Fruit fly (Drosophila melanogaster): Measurements from ENCODE around the gene lds.

lds gene

dm6 chr3R:7907311-7907710 is 12.9 kb upstream of the lds start, which contains the start of the genes Taf7 and EMC1 (continued):
- TF ChIP-seq nerfin-2 (GFP tag; IDR thresholded peaks at IDR 0.05; ENCODE audit: partially characterized antibody) (peak; percentile 91), CG6654 (GFP tag; optimal IDR thresholded peaks at IDR 0.05) (no peak), dati (GFP tag; IDR thresholded peaks at IDR 0.05) (no peak), CG10321 (GFP tag; IDR thresholded peaks at IDR 0.05) (no peak), chinmo (GFP tag; IDR thresholded peaks at IDR 0.05; ENCODE audit: partially characterized antibody) (peak; percentile 90; the same call in 3 of the 4 replicates), insv (GFP tag; optimal IDR thresholded peaks at IDR 0.05) (peak in 1 of 2 experiments; percentile 38), ewg (GFP tag; optimal IDR thresholded peaks at IDR 0.05) (no peak), Camta (GFP tag; optimal IDR thresholded peaks at IDR 0.05) (peak; percentile 19), klu (GFP tag; IDR thresholded peaks at IDR 0.05) (0 out of 2 replicates have a peak, but pooled peaks have one; percentile 21), slou (GFP tag; optimal IDR thresholded peaks at IDR 0.05) (peak; percentile 44), CG12236 (GFP tag; optimal IDR thresholded peaks at IDR 0.05) (peak; percentile 34), dysf (GFP tag; IDR thresholded peaks at IDR 0.05) (no peak), CG16815 (GFP tag; optimal IDR thresholded peaks at IDR 0.05) (peak; percentile 12), CG1832 (GFP tag; optimal IDR thresholded peaks at IDR 0.05) (no peak), Xrp1 (GFP tag; IDR thresholded peaks at IDR 0.05) (peak; percentile 25; the same call in 1 of the 2 replicates), fru (optimal IDR thresholded peaks at IDR 0.05) (no peak), lilli (GFP tag; optimal IDR thresholded peaks at IDR 0.05) (peak; percentile 55), CG3847 (GFP tag; IDR thresholded peaks at IDR 0.05) (peak; percentile 39; the same call in 1 of the 2 replicates), Max (GFP tag; optimal IDR thresholded peaks at IDR 0.05) (peak; percentile 46), PHDP (tag; optimal IDR thresholded peaks at IDR 0.05) (no peak), crol (GFP tag; IDR thresholded peaks at IDR 0.05) (no peak), fu2 (GFP tag; optimal IDR thresholded peaks at IDR 0.05) (peak; percentile 28), jigr1 (GFP tag; IDR thresholded peaks at IDR 0.05) (0 out of 3 replicates have a peak, but pooled peaks have one; percentile 30), Dp (GFP tag; optimal IDR thresholded peaks at IDR 0.05) (peak; percentile 31), GATAe (GFP tag; conservative IDR thresholded peaks at IDR 0.05) (no peak), Hr3 (GFP tag; optimal IDR thresholded peaks at IDR 0.05) (peak; percentile 92), CG10462 (GFP tag; optimal IDR thresholded peaks at IDR 0.05) (no peak), tx (GFP tag; optimal IDR thresholded peaks at IDR 0.05) (peak; percentile 17), Sox100B (GFP tag; optimal IDR thresholded peaks at IDR 0.05) (no peak), CG6272 (GFP tag; IDR thresholded peaks at IDR 0.05) (peak; percentile 65), mam (GFP tag; optimal IDR thresholded peaks at IDR 0.05) (peak; percentile 72), CG1647 (GFP tag; optimal IDR thresholded peaks at IDR 0.05) (peak; percentile 13), Rfx (GFP tag; IDR thresholded peaks at IDR 0.05) (peak; percentile 48; the same call in 1 of the 2 replicates), HmgZ (tag; optimal IDR thresholded peaks at IDR 0.05) (peak; percentile 46), CG2129 (GFP tag; IDR thresholded peaks at IDR 0.05; ENCODE audit: partially characterized antibody) (peak; percentile 86), Myb (GFP tag; optimal IDR thresholded peaks at IDR 0.05) (peak; percentile 56), sima (GFP tag; optimal IDR thresholded peaks at IDR 0.05) (no peak), Side (GFP tag; optimal IDR thresholded peaks at IDR 0.05) (peak; percentile 47), kah (GFP tag; optimal IDR thresholded peaks at IDR 0.05) (no peak), Dip3 (GFP tag; optimal IDR thresholded peaks at IDR 0.05) (peak; percentile 38), pnt (GFP tag; optimal IDR thresholded peaks at IDR 0.05) (peak; percentile 61), zen2 (GFP tag; IDR thresholded peaks at IDR 0.05; ENCODE audit: partially characterized antibody) (peak; percentile 69; the same call in 1 of the 3 replicates), BtbVII (GFP tag; optimal IDR thresholded peaks at IDR 0.05) (no peak), Fer1 (GFP tag; optimal IDR thresholded peaks at IDR 0.05) (no peak), tap (tag; optimal IDR thresholded peaks at IDR 0.05) (no peak), CG17912 (GFP tag; optimal IDR thresholded peaks at IDR 0.05) (no peak), B-H1 (GFP tag; IDR thresholded peaks at IDR 0.05) (no peak), CG5953 (GFP tag; IDR thresholded peaks at IDR 0.05) (no peak), Meics (GFP tag; optimal IDR thresholded peaks at IDR 0.05) (no peak), zfh2 (GFP tag; optimal IDR thresholded peaks at IDR 0.05) (peak; percentile 58), ttk (GFP tag; IDR thresholded peaks at IDR 0.05) (no peak), chn (GFP tag; optimal IDR thresholded peaks at IDR 0.05) (peak; percentile 27)

All from whole organism, embryonic.